Fruit fly (Drosophila melanogaster): ENCODE data around the gene Poxm.

DNA sequence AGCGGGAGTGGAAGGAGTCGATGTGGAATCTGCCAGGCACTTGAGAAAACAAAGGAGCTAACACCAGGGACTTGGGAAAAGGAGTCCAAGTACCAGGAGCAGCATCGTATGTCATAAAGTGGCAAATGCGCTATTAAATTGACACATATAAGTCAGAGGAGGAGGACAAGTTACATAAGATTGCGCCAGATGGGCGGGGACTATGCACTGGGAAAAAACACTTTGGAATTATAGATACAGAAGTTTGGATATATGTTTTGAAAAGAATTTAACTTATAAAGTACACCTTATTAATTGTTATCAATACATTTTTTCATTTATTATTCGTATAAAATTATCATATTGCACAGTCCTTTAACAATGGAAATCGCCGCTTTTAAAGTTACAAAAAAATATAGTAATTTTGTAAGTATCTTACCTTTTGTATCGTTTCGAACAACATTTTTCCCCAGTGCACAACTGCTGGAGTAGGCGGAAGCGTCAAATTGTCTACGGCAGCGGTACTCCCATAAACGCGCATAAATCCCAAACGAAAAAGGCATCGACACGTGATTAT lies 2.5 kb upstream of the Poxm start:
- TF ChIP-seq zen2 (GFP tag; IDR thresholded peaks at IDR 0.05; ENCODE audit: partially characterized antibody) (no peak), CG34422 (GFP tag; IDR thresholded peaks at IDR 0.05) (no peak), CG16779 (GFP tag; IDR thresholded peaks at IDR 0.05) (no peak), kah (GFP tag; optimal IDR thresholded peaks at IDR 0.05) (no peak), CG8359 (GFP tag; optimal IDR thresholded peaks at IDR 0.05; ENCODE audit: borderline replicate concordance) (no peak), bsh (GFP tag; optimal IDR thresholded peaks at IDR 0.05) (peak in 1 of 2 experiments; percentile 1), trem (tag; optimal IDR thresholded peaks at IDR 0.05) (peak; percentile 7), Poxn (GFP tag; IDR thresholded peaks at IDR 0.05) (no peak), ci (GFP tag; IDR thresholded peaks at IDR 0.05) (no peak), psq (GFP tag; optimal IDR thresholded peaks at IDR 0.05) (no peak)
